Worm (Caenorhabditis elegans) whole organism, young adult: ENCODE measurements around the gene cpg-20.

Source experiments
- B0336.3 ChIP-seq: fragments of 200-800 bp; sonication (Bioruptor generic); IDR thresholded peaks from 2 replicates; pipeline ENCODE4 v1.3.6; 2022; ENCODE audit warnings: missing genetic modification characterization, missing compliant biosample characterization
- F39B2.1 ChIP-seq: fragments of 200-800 bp; sonication (Bioruptor generic); IDR thresholded peaks from 2 replicates; pipeline ENCODE4 v1.3.6; 2022; ENCODE audit warnings: missing genetic modification reagents, missing genetic modification characterization, missing compliant biosample characterization
- F57C9.4 ChIP-seq: sonication (generic microtip); optimal IDR thresholded peaks from 2 replicates; lab custom pipeline; 2017; ENCODE audit warnings: mild to moderate bottlenecking, missing genetic modification characterization, missing compliant biosample characterization
- Y56A3A.18 ChIP-seq: fragments of 200-800 bp; sonication (Bioruptor generic); IDR thresholded peaks from 2 replicates; pipeline ENCODE4 v1.3.6; 2022; ENCODE audit warnings: missing genetic modification reagents, missing genetic modification characterization, missing compliant biosample characterization
- ZK185.1 ChIP-seq: sonication (generic microtip); optimal IDR thresholded peaks from 2 replicates; lab custom pipeline; 2016; ENCODE audit warnings: mild to moderate bottlenecking, missing genetic modification characterization, missing compliant biosample characterization; ENCODE audit not compliant: poor library complexity, severe bottlenecking
- akir-1 ChIP-seq: fragments of 200-800 bp; sonication (Bioruptor generic); optimal IDR thresholded peaks from 2 replicates; lab custom pipeline; 2018; ENCODE audit warnings: mild to moderate bottlenecking, missing genetic modification characterization, moderate library complexity, missing compliant biosample characterization
- aptf-3 ChIP-seq: fragments of 200-800 bp; sonication (Bioruptor generic); IDR thresholded peaks from 2 replicates; pipeline ENCODE4 v1.3.6; 2022; ENCODE audit warnings: missing genetic modification characterization, missing compliant biosample characterization
- attf-3 ChIP-seq: fragments of 200-800 bp; sonication (Bioruptor generic); conservative IDR thresholded peaks from 2 replicates; pipeline ENCODE4 v1.3.6; 2022; ENCODE audit warnings: missing genetic modification reagents, missing genetic modification characterization, missing compliant biosample characterization
- attf-6 ChIP-seq: fragments of 200-800 bp; sonication (Bioruptor generic); IDR thresholded peaks from 2 replicates; pipeline ENCODE4 v1.3.6; 2022; ENCODE audit warnings: missing genetic modification reagents, missing genetic modification characterization, missing compliant biosample characterization
- cebp-2 ChIP-seq: fragments of 200-800 bp; sonication (Bioruptor generic); IDR thresholded peaks from 2 replicates; pipeline ENCODE4 v1.3.6; 2022; ENCODE audit warnings: missing genetic modification characterization, missing compliant biosample characterization
- ceh-40 ChIP-seq: fragments of 200-800 bp; sonication (Bioruptor generic); IDR thresholded peaks from 2 replicates; pipeline ENCODE4 v1.3.6; 2022; ENCODE audit warnings: missing genetic modification characterization, missing compliant biosample characterization
- ceh-79 ChIP-seq: sonication (generic microtip); optimal IDR thresholded peaks from 2 replicates; lab custom pipeline; 2017; ENCODE audit warnings: mild to moderate bottlenecking, missing genetic modification characterization, missing compliant biosample characterization
- ceh-91 ChIP-seq: fragments of 200-800 bp; sonication (Bioruptor generic); IDR thresholded peaks from 2 replicates; pipeline ENCODE4 v1.3.6; 2022; ENCODE audit warnings: missing genetic modification reagents, missing genetic modification characterization, missing compliant biosample characterization
- dox-1 ChIP-seq: fragments of 200-800 bp; sonication (Bioruptor generic); IDR thresholded peaks from 2 replicates; pipeline ENCODE4 v1.3.6; 2022; ENCODE audit warnings: missing genetic modification reagents, missing genetic modification characterization, missing compliant biosample characterization
- dpl-1 ChIP-seq: fragments of 150-350 bp; optimal IDR thresholded peaks from 2 replicates; lab custom pipeline; 2014; ENCODE audit warnings: missing biosample characterization, missing genetic modification reagents, missing genetic modification characterization
- egl-18 ChIP-seq: fragments of 200-800 bp; sonication (Bioruptor generic); IDR thresholded peaks from 2 replicates; pipeline ENCODE4 v1.3.6; 2022; ENCODE audit warnings: missing genetic modification reagents, missing genetic modification characterization, missing compliant biosample characterization
- fkh-3 ChIP-seq: sonication (generic microtip); optimal IDR thresholded peaks from 2 replicates; lab custom pipeline; 2016; ENCODE audit warnings: mild to moderate bottlenecking, missing genetic modification characterization, missing compliant biosample characterization
- him-1 ChIP-seq: sonication (generic microtip); optimal IDR thresholded peaks from 2 replicates; lab custom pipeline; 2016; ENCODE audit warnings: missing genotype, missing genetic modification reagents, missing genetic modification characterization, missing compliant biosample characterization
- hlh-26 ChIP-seq: fragments of 200-800 bp; sonication (Bioruptor generic); conservative IDR thresholded peaks from 2 replicates; pipeline ENCODE4 v1.3.6; 2022; ENCODE audit warnings: missing genetic modification reagents, missing genetic modification characterization, missing compliant biosample characterization
- hrde-1 ChIP-seq: sonication (generic microtip); optimal IDR thresholded peaks from 2 replicates; lab custom pipeline; 2016; ENCODE audit warnings: missing genetic modification characterization, mild to moderate bottlenecking, missing compliant biosample characterization, moderate library complexity, missing genotype, missing genetic modification reagents, borderline replicate concordance
- hsf-1 ChIP-seq: fragments of 200-800 bp; sonication (Bioruptor generic); IDR thresholded peaks from 2 replicates; pipeline ENCODE4 v1.3.6; 2022; ENCODE audit warnings: missing genetic modification reagents, missing genetic modification characterization, missing compliant biosample characterization
- lin-26 ChIP-seq: fragments of 200-800 bp; sonication (Bioruptor generic); IDR thresholded peaks from 2 replicates; pipeline ENCODE4 v1.3.6; 2022; ENCODE audit warnings: missing genetic modification reagents, missing genetic modification characterization, missing compliant biosample characterization
- lin-40 ChIP-seq: sonication (generic microtip); optimal IDR thresholded peaks from 2 replicates; lab custom pipeline; 2016; ENCODE audit warnings: missing genetic modification characterization, mild to moderate bottlenecking, missing compliant biosample characterization, missing genotype, missing genetic modification reagents
- lsl-1 ChIP-seq: fragments of 200-800 bp; sonication (Bioruptor generic); optimal IDR thresholded peaks from 2 replicates; lab custom pipeline; 2018; ENCODE audit warnings: mild to moderate bottlenecking, missing genetic modification characterization, moderate library complexity, missing compliant biosample characterization
- lsy-27 ChIP-seq: sonication (generic microtip); optimal IDR thresholded peaks from 2 replicates; lab custom pipeline; 2017; ENCODE audit warnings: missing genetic modification characterization, mild to moderate bottlenecking, missing compliant biosample characterization, antibody characterized with exemption, missing genotype, borderline replicate concordance; ENCODE audit not compliant: insufficient read depth
- mcd-1 ChIP-seq: fragments of 200-800 bp; sonication (Bioruptor generic); IDR thresholded peaks from 2 replicates; pipeline ENCODE4 v1.3.6; 2022; ENCODE audit warnings: missing genetic modification reagents, missing genetic modification characterization, missing compliant biosample characterization
- mel-28 ChIP-seq: sonication (generic microtip); optimal IDR thresholded peaks from 2 replicates; lab custom pipeline; 2016; ENCODE audit warnings: borderline replicate concordance, mild to moderate bottlenecking, missing genetic modification characterization, missing compliant biosample characterization
- mes-4 ChIP-seq: sonication (generic microtip); optimal IDR thresholded peaks from 2 replicates; lab custom pipeline; 2016; ENCODE audit warnings: missing genotype, missing genetic modification characterization, missing compliant biosample characterization
- nfya-2 ChIP-seq: fragments of 200-800 bp; sonication (Bioruptor generic); IDR thresholded peaks from 2 replicates; pipeline ENCODE4 v1.3.6; 2022; ENCODE audit warnings: missing genetic modification reagents, missing genetic modification characterization, missing compliant biosample characterization
- nhr-120 ChIP-seq: fragments of 200-800 bp; sonication (Bioruptor generic); IDR thresholded peaks from 2 replicates; pipeline ENCODE4 v1.3.6; 2022; ENCODE audit warnings: missing genetic modification characterization, missing compliant biosample characterization
- nhr-27 ChIP-seq: fragments of 200-800 bp; sonication (Bioruptor generic); optimal IDR thresholded peaks from 2 replicates; lab custom pipeline; 2018; ENCODE audit warnings: mild to moderate bottlenecking, missing genetic modification characterization, moderate library complexity, missing compliant biosample characterization
- nhr-80 ChIP-seq: sonication (generic microtip); optimal IDR thresholded peaks from 2 replicates; lab custom pipeline; 2016; ENCODE audit warnings: missing genetic modification characterization, missing compliant biosample characterization
- rec-8 ChIP-seq, 2 experiments: sonication (generic microtip); optimal IDR thresholded peaks; 2 replicates each; lab custom pipeline; 2016; ENCODE audit warnings: mild to moderate bottlenecking in 2 of 2, missing genetic modification characterization in 2 of 2, missing genetic modification reagents in 2 of 2, missing genotype in 2 of 2, missing biosample characterization in 1 of 2, missing compliant biosample characterization in 1 of 2, moderate library complexity in 1 of 2
- snpc-3.4 ChIP-seq: sonication (generic microtip); optimal IDR thresholded peaks from 2 replicates; lab custom pipeline; 2017; ENCODE audit warnings: missing genetic modification characterization, mild to moderate bottlenecking, missing compliant biosample characterization, antibody characterized with exemption, moderate library complexity, missing genotype, missing genetic modification reagents
- somi-1 ChIP-seq: fragments of 200-800 bp; sonication (Bioruptor generic); optimal IDR thresholded peaks from 2 replicates; lab custom pipeline; 2018; ENCODE audit warnings: mild to moderate bottlenecking, missing genetic modification characterization, missing compliant biosample characterization
- sptf-2 ChIP-seq: fragments of 200-800 bp; sonication (Bioruptor generic); optimal IDR thresholded peaks from 2 replicates; lab custom pipeline; 2018; ENCODE audit warnings: mild to moderate bottlenecking, missing genetic modification characterization, missing compliant biosample characterization
- tbx-9 ChIP-seq: sonication (generic microtip); optimal IDR thresholded peaks from 2 replicates; lab custom pipeline; 2016; ENCODE audit warnings: borderline replicate concordance, missing genetic modification characterization, inconsistent platforms, missing compliant biosample characterization
- unc-62 ChIP-seq: fragments of 150-350 bp; optimal IDR thresholded peaks from 2 replicates; lab custom pipeline; 2014; ENCODE audit warnings: missing biosample characterization, missing genetic modification reagents, missing genetic modification characterization
- zim-3 ChIP-seq: sonication (generic microtip); optimal IDR thresholded peaks from 2 replicates; lab custom pipeline; 2017; ENCODE audit warnings: mild to moderate bottlenecking, missing genetic modification characterization, moderate library complexity, missing compliant biosample characterization
- ztf-22 ChIP-seq: fragments of 200-800 bp; sonication (Bioruptor generic); optimal IDR thresholded peaks from 2 replicates; lab custom pipeline; 2018; ENCODE audit warnings: mild to moderate bottlenecking, missing genetic modification characterization, moderate library complexity, missing compliant biosample characterization
- ztf-25 ChIP-seq: fragments of 200-800 bp; sonication (Bioruptor generic); IDR thresholded peaks from 2 replicates; pipeline ENCODE4 v1.3.6; 2022; ENCODE audit warnings: missing genetic modification reagents, missing genetic modification characterization, missing compliant biosample characterization

cpg-20 gene

ce11 chrIV:6117741-6118265, 41.8 kb upstream of the cpg-20 start, which contains the start of gene zen-4 (continued):
- TF ChIP-seq Y56A3A.18 (GFP tag; lab: Robert Waterston, UW) (peak; percentile 80; the same call in 1 of the 2 replicates), hsf-1 (peak; percentile 82), rec-8 (tag; optimal IDR thresholded peaks at IDR 0.05; lab: Kevin White, UChicago) (peak; percentile 30 to 72), mcd-1 (GFP tag; lab: Robert Waterston, UW) (peak; percentile 85), lin-26 (GFP tag; lab: Robert Waterston, UW) (peak; percentile 84), nhr-27 (tag; lab: Kevin White, UChicago) (no peak), akir-1 (GFP tag; lab: Kevin White, UChicago) (no peak), unc-62 (GFP tag; lab: Kevin White, UChicago) (no peak), snpc-3.4 (peak; percentile 97), dpl-1 (GFP tag; lab: Kevin White, UChicago) (peak; percentile 61), egl-18 (GFP tag; lab: Robert Waterston, UW) (no peak), hlh-26 (GFP tag; lab: Robert Waterston, UW) (no peak), ztf-25 (GFP tag; lab: Robert Waterston, UW) (no peak), F39B2.1 (GFP tag; lab: Robert Waterston, UW) (peak; percentile 67; the same call in 1 of the 2 replicates), nhr-120 (GFP tag; lab: Robert Waterston, UW) (no peak), lin-40 (tag; lab: Kevin White, UChicago) (no peak), sptf-2 (GFP tag; lab: Kevin White, UChicago) (peak; percentile 20), ceh-91 (peak; percentile 83), ceh-79 (tag; lab: Kevin White, UChicago) (no peak), mel-28 (tag; lab: Kevin White, UChicago) (no peak), ztf-22 (GFP tag; lab: Kevin White, UChicago) (no peak), tbx-9 (tag; lab: Kevin White, UChicago) (no peak), mes-4 (tag; lab: Kevin White, UChicago) (peak; percentile 90), lsl-1 (GFP tag; lab: Kevin White, UChicago) (peak; percentile 86), attf-6 (GFP tag; lab: Robert Waterston, UW) (peak; percentile 96), somi-1 (no peak), lsy-27 (tag; lab: Kevin White, UChicago) (no peak), attf-3 (GFP tag; lab: Robert Waterston, UW) (peak; percentile 65; the same call in 1 of the 2 replicates), dox-1 (no peak; the same call in 1 of the 2 replicates), zim-3 (tag; lab: Kevin White, UChicago) (no peak), cebp-2 (peak; percentile 76; the same call in 1 of the 2 replicates), him-1 (tag; lab: Kevin White, UChicago) (peak; percentile 93), nhr-80 (tag; lab: Kevin White, UChicago) (no peak), hrde-1 (peak; percentile 77), B0336.3 (peak; percentile 95), ZK185.1 (tag; lab: Kevin White, UChicago) (no peak), ceh-40 (GFP tag; lab: Robert Waterston, UW) (no peak), nfya-2 (0 out of 2 replicates have a peak, but pooled peaks have one; percentile 68), fkh-3 (no peak), aptf-3 (0 out of 2 replicates have a peak, but pooled peaks have one; percentile 51), F57C9.4 (tag; lab: Kevin White, UChicago) (no peak)
